Fruit fly (Drosophila melanogaster): Measurements from ENCODE around the gene CG3592.

Gene CG3592

DNA sequence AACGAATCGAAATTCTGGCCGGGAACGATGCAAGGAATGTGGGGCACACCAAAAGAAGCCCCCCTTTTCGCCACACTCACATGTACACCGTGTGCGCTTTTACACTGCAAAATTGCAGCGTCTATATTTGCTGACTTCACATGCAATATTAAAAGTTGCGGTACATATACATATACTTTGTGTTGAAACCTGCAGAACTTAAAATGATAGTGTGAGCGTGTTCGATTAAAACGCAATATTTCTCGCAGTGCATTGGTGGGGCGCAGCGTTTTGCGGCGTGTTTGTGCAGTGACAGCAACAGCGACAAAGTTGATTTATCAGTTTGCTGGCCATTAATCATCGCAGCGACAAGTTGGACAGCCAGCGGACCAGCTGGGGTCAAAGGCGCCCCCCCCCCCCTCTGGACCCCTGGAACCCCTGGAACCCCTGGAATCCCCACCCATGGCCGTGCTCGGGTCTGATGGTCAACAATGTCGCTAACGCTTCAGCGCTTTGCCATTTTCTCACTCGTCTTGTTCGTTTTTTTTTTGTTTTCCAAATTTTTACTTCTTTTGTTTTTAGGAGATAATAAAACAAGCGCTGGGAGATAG is 27.7 kb upstream of the CG3592 start (continued):
- no peak for TF ChIP-seq ftz-f1 (GFP tag; optimal IDR thresholded peaks at IDR 0.05)
- TF ChIP-seq NfI (GFP tag; optimal IDR thresholded peaks at IDR 0.05): no peak
- no peak for TF ChIP-seq CG6654 (GFP tag; optimal IDR thresholded peaks at IDR 0.05)
- no peak for TF ChIP-seq Nf-YC (tag; optimal IDR thresholded peaks at IDR 0.05)
- TF ChIP-seq H2.0 (GFP tag; IDR thresholded peaks at IDR 0.05): 0 out of 2 replicates have a peak, but pooled peaks have one; percentile 9
- TF ChIP-seq wor (GFP tag; IDR thresholded peaks at IDR 0.05): no peak
- TF ChIP-seq CG14860 (GFP tag; IDR thresholded peaks at IDR 0.05; ENCODE audit: partially characterized antibody): no peak
- TF ChIP-seq Bgb (GFP tag; IDR thresholded peaks at IDR 0.05; ENCODE audit: partially characterized antibody): no peak
- TF ChIP-seq CG7372 (GFP tag; IDR thresholded peaks at IDR 0.05): 0 out of 2 replicates have a peak, but pooled peaks have one; percentile 9
- TF ChIP-seq Mad (GFP tag; optimal IDR thresholded peaks at IDR 0.05): no peak
- no peak for TF ChIP-seq CG10147 (GFP tag; optimal IDR thresholded peaks at IDR 0.05)
- TF ChIP-seq Meics (GFP tag; optimal IDR thresholded peaks at IDR 0.05): no peak
- no peak for TF ChIP-seq CG15696 (tag; optimal IDR thresholded peaks at IDR 0.05)
- TF ChIP-seq Atf-2 (GFP tag; optimal IDR thresholded peaks at IDR 0.05): no peak
- TF ChIP-seq CG16863 (GFP tag; optimal IDR thresholded peaks at IDR 0.05): no peak
- TF ChIP-seq Bdp1 (GFP tag; optimal IDR thresholded peaks at IDR 0.05): no peak
- no peak for TF ChIP-seq Neu2 (GFP tag; optimal IDR thresholded peaks at IDR 0.05; ENCODE audit: borderline replicate concordance)
- TF ChIP-seq ash1 (GFP tag; optimal IDR thresholded peaks at IDR 0.05): no peak
- no peak for TF ChIP-seq ind (GFP tag; optimal IDR thresholded peaks at IDR 0.05)
- TF ChIP-seq abd-A (tag; optimal IDR thresholded peaks at IDR 0.05): no peak
- TF ChIP-seq CG1832 (GFP tag; optimal IDR thresholded peaks at IDR 0.05): no peak
- peak; percentile 35; the same call in 1 of the 2 replicates for TF ChIP-seq CG6689 (GFP tag; IDR thresholded peaks at IDR 0.05)
- TF ChIP-seq lab (GFP tag; optimal IDR thresholded peaks at IDR 0.05): peak; percentile 11
- TF ChIP-seq Dip2 (GFP tag; IDR thresholded peaks at IDR 0.05): no peak
- TF ChIP-seq sob (GFP tag; IDR thresholded peaks at IDR 0.05): no peak
- TF ChIP-seq CG18599 (GFP tag; optimal IDR thresholded peaks at IDR 0.05): peak; percentile 23
- no peak for TF ChIP-seq rib (GFP tag; IDR thresholded peaks at IDR 0.05)
- no peak for TF ChIP-seq Fer2 (tag; optimal IDR thresholded peaks at IDR 0.05)
- TF ChIP-seq Usf (GFP tag; optimal IDR thresholded peaks at IDR 0.05): no peak
- no peak for TF ChIP-seq CG10267 (tag; optimal IDR thresholded peaks at IDR 0.05)
- TF ChIP-seq H15 (GFP tag; IDR thresholded peaks at IDR 0.05): 0 out of 3 replicates have a peak, but pooled peaks have one; percentile 29
- TF ChIP-seq Ets65A (GFP tag): peak; percentile 81
- TF ChIP-seq CG13424 (tag; optimal IDR thresholded peaks at IDR 0.05): no peak
- TF ChIP-seq Mes4 (GFP tag; optimal IDR thresholded peaks at IDR 0.05): no peak
- TF ChIP-seq CG33213 (GFP tag; optimal IDR thresholded peaks at IDR 0.05): no peak
- no peak for TF ChIP-seq hkb (optimal IDR thresholded peaks at IDR 0.05)
- TF ChIP-seq hkb (GFP tag; IDR thresholded peaks at IDR 0.05): no peak
- TF ChIP-seq CG3838 (GFP tag; optimal IDR thresholded peaks at IDR 0.05): no peak
- TF ChIP-seq sim (GFP tag; IDR thresholded peaks at IDR 0.05): no peak
- peak; percentile 7 for TF ChIP-seq CG2712 (tag; optimal IDR thresholded peaks at IDR 0.05)
- no peak for TF ChIP-seq sens-2 (GFP tag; IDR thresholded peaks at IDR 0.05)
- no peak for TF ChIP-seq cad (GFP tag; optimal IDR thresholded peaks at IDR 0.05)
- TF ChIP-seq CG4854 (GFP tag; optimal IDR thresholded peaks at IDR 0.05): no peak
- TF ChIP-seq chn (GFP tag; optimal IDR thresholded peaks at IDR 0.05): no peak
- TF ChIP-seq CG14050 (GFP tag; IDR thresholded peaks at IDR 0.05): no peak
- no peak for TF ChIP-seq CG30403 (GFP tag; optimal IDR thresholded peaks at IDR 0.05)
- TF ChIP-seq Deaf1 (tag; optimal IDR thresholded peaks at IDR 0.05): no peak
- TF ChIP-seq Awh (GFP tag; IDR thresholded peaks at IDR 0.05): no peak
- TF ChIP-seq CG17829 (tag; optimal IDR thresholded peaks at IDR 0.05): no peak
- TF ChIP-seq zf30C (GFP tag; optimal IDR thresholded peaks at IDR 0.05): no peak
- TF ChIP-seq Lpt (GFP tag; optimal IDR thresholded peaks at IDR 0.05): no peak
- TF ChIP-seq so (GFP tag; IDR thresholded peaks at IDR 0.05): no peak
